Worm (Caenorhabditis elegans) whole organism, L2 larva: ENCODE measurements around the gene grd-1.

Experiments used
- ZK546.5 ChIP-seq: sonication (generic microtip); optimal IDR thresholded peaks from 2 replicates; lab custom pipeline; 2017; ENCODE audit warnings: missing biosample characterization, missing genetic modification characterization
- nhr-12 ChIP-seq: fragments of 150-350 bp; optimal IDR thresholded peaks from 2 replicates; lab custom pipeline; 2014; ENCODE audit warnings: missing biosample characterization, missing genetic modification characterization
- nhr-237 ChIP-seq: fragments of 150-350 bp; optimal IDR thresholded peaks from 2 replicates; lab custom pipeline; 2014; ENCODE audit warnings: missing biosample characterization, missing genetic modification characterization
- snpc-4 ChIP-seq: fragments of 150-350 bp; optimal IDR thresholded peaks from 2 replicates; lab custom pipeline; 2014; ENCODE audit warnings: missing biosample characterization, missing genetic modification characterization
- unc-62 ChIP-seq: fragments of 150-350 bp; optimal IDR thresholded peaks from 2 replicates; lab custom pipeline; 2014; ENCODE audit warnings: missing biosample characterization, missing genetic modification reagents, missing genetic modification characterization

DNA sequence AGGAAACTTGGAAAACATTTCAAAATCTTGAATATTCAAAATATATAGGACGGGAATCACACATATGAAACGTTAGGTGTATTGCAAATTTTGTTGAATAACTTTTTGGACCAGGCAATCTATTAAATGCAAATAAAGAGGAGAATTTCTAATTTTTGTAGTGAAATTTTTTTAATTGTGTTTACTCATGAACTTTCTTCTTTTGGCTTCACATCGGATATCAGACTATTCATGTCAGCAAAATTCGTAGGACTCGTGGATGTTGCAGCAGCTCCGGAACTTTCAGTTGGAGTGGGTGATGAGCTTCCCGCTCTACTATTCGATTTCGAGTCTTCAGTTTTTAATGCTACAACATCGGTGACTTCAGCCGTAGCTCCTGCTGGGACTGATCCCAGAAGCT lies 13.2 kb downstream of the grd-1 start:
- TF ChIP-seq unc-62 (GFP tag; lab: Kevin White, UChicago) (no peak), ZK546.5 (tag; lab: Kevin White, UChicago) (no peak), snpc-4 (tag; lab: Kevin White, UChicago) (no peak), nhr-237 (tag; lab: Kevin White, UChicago) (no peak), nhr-12 (tag; lab: Kevin White, UChicago) (no peak)
